Worm (Caenorhabditis elegans): ENCODE measurements around the gene Y39B6A.29.

DNA sequence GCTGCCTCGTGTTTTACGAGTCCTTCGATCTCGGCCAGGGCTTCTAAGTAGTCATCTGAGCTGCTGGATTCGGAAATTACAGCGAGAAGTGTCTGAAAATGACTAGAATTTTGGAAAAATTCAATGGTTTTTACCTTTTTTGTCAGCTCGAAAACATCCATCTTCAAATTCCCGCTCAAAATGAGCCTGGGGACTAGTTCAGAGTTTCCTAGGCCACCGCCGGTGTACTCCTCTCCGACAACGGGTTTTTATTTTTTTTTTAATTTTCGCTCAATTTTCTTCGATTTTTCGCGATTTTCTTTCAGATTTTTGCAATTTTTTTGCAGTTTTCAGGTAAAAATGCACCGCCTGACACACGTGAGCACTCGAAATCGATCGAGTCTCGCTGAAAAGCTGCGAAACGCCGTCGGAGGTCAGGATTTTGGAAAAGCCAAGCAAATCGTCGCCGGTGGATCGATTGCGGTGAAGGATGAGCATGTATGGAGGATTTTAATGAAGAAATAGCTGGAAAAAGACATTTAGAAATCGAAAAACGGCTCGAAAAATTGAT lies 43.5 kb downstream of the Y39B6A.29 start, which contains the start of the genes mrps-35 and sws-1:
- TF ChIP-seq ztf-29 (GFP tag; IDR thresholded peaks at IDR 0.05) (0 out of 2 replicates have a peak, but pooled peaks have one; percentile 24), tab-1 (GFP tag; IDR thresholded peaks at IDR 0.05) (no peak), ztf-23 (GFP tag; IDR thresholded peaks at IDR 0.05) (0 out of 2 replicates have a peak, but pooled peaks have one; percentile 34), cog-1 (tag; optimal IDR thresholded peaks at IDR 0.05) (no peak), T22C8.4 (GFP tag; IDR thresholded peaks at IDR 0.05) (peak; percentile 30; the same call in 1 of the 2 replicates)

Measured in whole organism, midembryonic.